Fruit fly (Drosophila melanogaster) whole organism, pupa: ENCODE measurements around the gene CG13062.

Experiments used
- CG12605 ChIP-seq: fragments of 200-800 bp; sonication (Bioruptor generic); IDR thresholded peaks from 2 replicates; pipeline ENCODE4 v1.3.6; 2022; ENCODE audit warnings: missing biosample characterization, missing genetic modification characterization
- CG32121 ChIP-seq: fragments of 200-800 bp; sonication (Bioruptor generic); IDR thresholded peaks from 2 replicates; pipeline ENCODE4 v1.3.6; 2022; ENCODE audit warnings: missing biosample characterization, missing genetic modification characterization
- CG34367 ChIP-seq: fragments of 200-800 bp; sonication (Bioruptor generic); optimal IDR thresholded peaks from 2 replicates; lab custom pipeline; 2018; ENCODE audit warnings: missing biosample characterization, mild to moderate bottlenecking, missing genetic modification characterization
- CG4496 ChIP-seq: fragments of 200-800 bp; sonication (Bioruptor generic); IDR thresholded peaks from 3 replicates; pipeline ENCODE4 v1.3.6; 2022; ENCODE audit warnings: missing biosample characterization, missing genetic modification characterization
- CG8159 ChIP-seq: fragments of 200-800 bp; sonication (Bioruptor generic); optimal IDR thresholded peaks from 3 replicates; lab custom pipeline; 2018; ENCODE audit warnings: missing biosample characterization, mild to moderate bottlenecking, missing genetic modification characterization, moderate library complexity
- CG8301 ChIP-seq: fragments of 200-800 bp; sonication (Bioruptor generic); optimal IDR thresholded peaks from 2 replicates; lab custom pipeline; 2018; ENCODE audit warnings: missing biosample characterization, mild to moderate bottlenecking, missing genetic modification characterization
- EcR ChIP-seq: fragments of 200-800 bp; sonication (Bioruptor generic); optimal IDR thresholded peaks from 3 replicates; lab custom pipeline; 2019; ENCODE audit warnings: missing biosample characterization, missing genetic modification characterization, mild to moderate bottlenecking, moderate library complexity, missing genetic modification reagents
- Ets98B ChIP-seq: fragments of 200-800 bp; sonication (Bioruptor generic); IDR thresholded peaks from 2 replicates; pipeline ENCODE4 v1.3.6; 2022; ENCODE audit warnings: missing biosample characterization, missing genetic modification characterization
- Pif1A ChIP-seq: fragments of 200-800 bp; sonication (Bioruptor generic); optimal IDR thresholded peaks from 3 replicates; lab custom pipeline; 2016; ENCODE audit warnings: missing biosample characterization, missing genetic modification characterization
- Snoo ChIP-seq: fragments of 200-800 bp; sonication (Bioruptor generic); optimal IDR thresholded peaks from 3 replicates; lab custom pipeline; 2017; ENCODE audit warnings: missing biosample characterization, mild to moderate bottlenecking, missing genetic modification characterization, inconsistent platforms
- fd96Ca ChIP-seq: fragments of 200-800 bp; sonication (Bioruptor generic); IDR thresholded peaks from 3 replicates; pipeline ENCODE4 v1.3.6; 2022; ENCODE audit warnings: missing biosample characterization, missing genetic modification characterization
- gl ChIP-seq: fragments of 200-800 bp; sonication (Bioruptor generic); optimal IDR thresholded peaks from 2 replicates; lab custom pipeline; 2018; ENCODE audit warnings: missing biosample characterization, mild to moderate bottlenecking, missing genetic modification characterization
- rn ChIP-seq: fragments of 200-800 bp; sonication (Bioruptor generic); IDR thresholded peaks from 2 replicates; pipeline ENCODE4 v1.3.6; 2022; ENCODE audit warnings: missing biosample characterization, missing genetic modification characterization

DNA sequence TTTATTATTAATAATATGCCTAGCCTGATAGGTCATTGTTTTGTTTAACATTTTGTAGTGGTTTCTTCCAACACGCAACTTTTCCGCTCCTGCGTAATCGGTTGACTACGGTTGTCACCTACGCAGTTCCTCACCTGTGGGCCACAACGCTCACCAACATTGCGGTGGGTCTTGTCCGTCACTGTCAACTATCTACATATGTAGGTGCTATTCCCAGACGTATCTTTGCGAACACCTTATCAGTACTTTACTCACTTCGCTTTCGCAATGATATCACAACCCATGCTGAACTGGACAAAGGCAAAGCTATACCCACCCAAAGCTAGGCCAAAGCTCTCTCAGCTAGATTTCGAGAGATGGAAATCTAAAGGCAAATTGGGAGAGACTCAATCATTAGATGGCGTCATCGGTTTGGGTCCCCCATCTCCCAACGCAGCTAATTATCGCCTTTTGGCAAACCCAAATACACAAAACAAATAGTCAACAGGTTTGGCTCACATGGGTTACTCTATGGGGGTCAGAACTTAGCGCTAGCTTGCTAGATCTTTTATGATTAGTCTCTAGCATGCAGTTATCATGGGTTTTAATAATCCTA, 42.2 kb downstream of the CG13062 start:
- 0 out of 3 replicates have a peak, but pooled peaks have one; percentile 9 for TF ChIP-seq fd96Ca
- TF ChIP-seq Pif1A (GFP tag; lab: Kevin White, UChicago), result no peak
- no peak for TF ChIP-seq gl (tag; lab: Kevin White, UChicago)
- TF ChIP-seq CG34367 (tag; lab: Kevin White, UChicago), result no peak
- TF ChIP-seq CG32121 (GFP tag; lab: Robert Waterston, UW), result no peak
- no peak for TF ChIP-seq CG4496 (GFP tag; lab: Robert Waterston, UW)
- no peak for TF ChIP-seq rn (GFP tag; lab: Robert Waterston, UW)
- no peak for TF ChIP-seq CG12605 (GFP tag; lab: Robert Waterston, UW)
- TF ChIP-seq Ets98B (GFP tag; lab: Robert Waterston, UW), result no peak
- TF ChIP-seq Snoo (tag; lab: Kevin White, UChicago), result no peak
- TF ChIP-seq CG8301 (tag; lab: Kevin White, UChicago), result no peak
- no peak for TF ChIP-seq EcR (GFP tag; lab: Kevin White, UChicago)
- no peak for TF ChIP-seq CG8159
